Fruit fly (Drosophila melanogaster) whole organism, wandering third instar larva: Measurements from ENCODE around the gene VhaM9.7-c.
A peak's percentile ranks its signal among the peaks of the same experiment; 100 is the strongest.

Experiments used
- CG32264 ChIP-seq: fragments of 200-800 bp; sonication (Bioruptor generic); optimal IDR thresholded peaks from 2 replicates; lab custom pipeline; 2016; ENCODE audit warnings: missing biosample characterization, missing genetic modification characterization
- CG9705 ChIP-seq: fragments of 200-800 bp; sonication (Bioruptor generic); optimal IDR thresholded peaks from 2 replicates; lab custom pipeline; 2018; ENCODE audit warnings: missing biosample characterization, mild to moderate bottlenecking, missing genetic modification characterization
- CrebA ChIP-seq: fragments of 200-800 bp; sonication (Bioruptor generic); optimal IDR thresholded peaks from 2 replicates; lab custom pipeline; 2016; ENCODE audit warnings: missing biosample characterization, mild to moderate bottlenecking, missing genetic modification characterization, borderline replicate concordance
- Dfd ChIP-seq: fragments of >200 bp; optimal IDR thresholded peaks from 2 replicates; lab custom pipeline; 2017; ENCODE audit warnings: missing biosample characterization, missing genetic modification characterization
- Dif ChIP-seq: fragments of 200-275, 200-300 bp; sonication (Bioruptor generic); optimal IDR thresholded peaks from 2 replicates; lab custom pipeline; 2018; ENCODE audit warnings: missing biosample characterization, missing genetic modification characterization; ENCODE audit not compliant: partially characterized antibody
- GATAd ChIP-seq: sonication (Bioruptor generic); optimal IDR thresholded peaks from 2 replicates; lab custom pipeline; 2016; ENCODE audit warnings: missing biosample characterization, missing genetic modification characterization
- HLH106 ChIP-seq: fragments of 200-800 bp; optimal IDR thresholded peaks from 3 replicates; lab custom pipeline; 2019; ENCODE audit warnings: missing biosample characterization, mild to moderate bottlenecking, missing genetic modification characterization, moderate library complexity
- Hnf4 ChIP-seq: fragments of 200-800 bp; sonication (Bioruptor generic); optimal IDR thresholded peaks from 2 replicates; lab custom pipeline; 2016; ENCODE audit warnings: missing biosample characterization, mild to moderate bottlenecking, missing genetic modification characterization
- Hr78 ChIP-seq: fragments of >200 bp; optimal IDR thresholded peaks from 2 replicates; lab custom pipeline; 2017; ENCODE audit warnings: missing biosample characterization, missing genetic modification characterization
- Hr83 ChIP-seq: fragments of 200-300 bp; sonication (Bioruptor generic); optimal IDR thresholded peaks from 2 replicates; lab custom pipeline; 2016; ENCODE audit warnings: missing biosample characterization, mild to moderate bottlenecking, missing genetic modification characterization, moderate library complexity; ENCODE audit not compliant: poor library complexity, severe bottlenecking
- Mio ChIP-seq: sonication (Bioruptor generic); optimal IDR thresholded peaks from 2 replicates; lab custom pipeline; 2016; ENCODE audit warnings: missing biosample characterization, missing genetic modification characterization
- N ChIP-seq: fragments of >200 bp; optimal IDR thresholded peaks from 2 replicates; lab custom pipeline; 2018; ENCODE audit warnings: missing biosample characterization, missing external identifiers, missing genetic modification characterization
- OdsH ChIP-seq: fragments of 200-800 bp; sonication (Bioruptor generic); optimal IDR thresholded peaks from 2 replicates; lab custom pipeline; 2016; ENCODE audit warnings: missing biosample characterization, mild to moderate bottlenecking, missing genetic modification characterization
- Rel ChIP-seq, 2 experiments: fragments of 200-800 bp; sonication (Bioruptor generic) in 1 of 2; optimal IDR thresholded peaks; 2 replicates in 1 of 2; 3 replicates in 1 of 2; lab custom pipeline; 2016 to 2019; ENCODE audit warnings: mild to moderate bottlenecking in 2 of 2, missing biosample characterization in 2 of 2, missing genetic modification characterization in 2 of 2, moderate library complexity in 1 of 2
- Sp1 ChIP-seq: fragments of 200-800 bp; sonication (Bioruptor generic); optimal IDR thresholded peaks from 3 replicates; lab custom pipeline; 2019; ENCODE audit warnings: missing biosample characterization, mild to moderate bottlenecking, missing genetic modification characterization, moderate library complexity
- Vsx2 ChIP-seq: fragments of 200-300, 225-300 bp; sonication (Bioruptor generic); optimal IDR thresholded peaks from 2 replicates; lab custom pipeline; 2018; ENCODE audit warnings: missing biosample characterization, missing genetic modification characterization; ENCODE audit not compliant: partially characterized antibody
- br ChIP-seq: fragments of 200-800 bp; sonication (Bioruptor generic); optimal IDR thresholded peaks from 2 replicates; lab custom pipeline; 2016; ENCODE audit warnings: missing biosample characterization, missing genetic modification characterization
- brk ChIP-seq: fragments of 200-800 bp; sonication (Bioruptor generic); optimal IDR thresholded peaks from 2 replicates; lab custom pipeline; 2016; ENCODE audit warnings: missing biosample characterization, mild to moderate bottlenecking, missing genetic modification characterization
- dl ChIP-seq, 2 experiments: fragments of 175-275, 200-275 bp in 1 of 2; fragments of 200-275 bp in 1 of 2; sonication (Bioruptor generic); optimal IDR thresholded peaks; lab custom pipeline; 2018; ENCODE audit warnings: mild to moderate bottlenecking in 2 of 2, missing biosample characterization in 2 of 2, missing genetic modification characterization in 2 of 2, moderate library complexity in 2 of 2; ENCODE audit not compliant: partially characterized antibody in 2 of 2, insufficient read depth in 1 of 2
- dmrt93B ChIP-seq: fragments of 200-800 bp; sonication (Bioruptor generic); optimal IDR thresholded peaks from 2 replicates; lab custom pipeline; 2018; ENCODE audit warnings: missing biosample characterization, mild to moderate bottlenecking, missing genetic modification characterization
- dsf ChIP-seq: sonication (Bioruptor generic); optimal IDR thresholded peaks from 2 replicates; lab custom pipeline; 2016; ENCODE audit warnings: missing biosample characterization, missing genetic modification characterization, borderline replicate concordance
- ey ChIP-seq: fragments of 200-800 bp; sonication (Bioruptor generic); optimal IDR thresholded peaks from 2 replicates; lab custom pipeline; 2016; ENCODE audit warnings: missing biosample characterization, missing genetic modification characterization
- foxo ChIP-seq, 2 experiments: fragments of 200-800 bp; sonication (Bioruptor generic); optimal IDR thresholded peaks; 2 replicates in 1 of 2; 3 replicates in 1 of 2; lab custom pipeline; 2016 to 2017; ENCODE audit warnings: missing biosample characterization in 2 of 2, missing genetic modification characterization in 2 of 2
- fru ChIP-seq: fragments of 200-800 bp; sonication (Bioruptor generic); optimal IDR thresholded peaks from 3 replicates; lab custom pipeline; 2016; ENCODE audit warnings: missing biosample characterization, mild to moderate bottlenecking, missing genetic modification characterization
- h ChIP-seq: fragments of 200-800 bp; sonication (Bioruptor generic); optimal IDR thresholded peaks from 3 replicates; lab custom pipeline; 2016; ENCODE audit warnings: missing biosample characterization, mild to moderate bottlenecking, missing genetic modification characterization
- jim ChIP-seq: fragments of 175-275, 200-325 bp; sonication (Bioruptor generic); optimal IDR thresholded peaks from 2 replicates; lab custom pipeline; 2016; ENCODE audit warnings: missing biosample characterization, mild to moderate bottlenecking, missing genetic modification characterization
- psq ChIP-seq: fragments of 200-800 bp; sonication (Bioruptor generic); optimal IDR thresholded peaks from 3 replicates; lab custom pipeline; 2017; ENCODE audit warnings: missing biosample characterization, mild to moderate bottlenecking, missing genetic modification characterization, moderate library complexity
- rgr ChIP-seq: fragments of 200-800 bp; sonication (Bioruptor generic); optimal IDR thresholded peaks from 3 replicates; lab custom pipeline; 2016; ENCODE audit warnings: missing biosample characterization, mild to moderate bottlenecking, missing genetic modification characterization
- sage ChIP-seq: fragments of 200-800 bp; sonication (Bioruptor generic); optimal IDR thresholded peaks from 2 replicates; lab custom pipeline; 2016; ENCODE audit warnings: missing biosample characterization, mild to moderate bottlenecking, missing genetic modification characterization
- sv ChIP-seq: fragments of 200-800 bp; sonication (Bioruptor generic); optimal IDR thresholded peaks from 3 replicates; lab custom pipeline; 2016; ENCODE audit warnings: missing biosample characterization, missing genetic modification characterization
- woc ChIP-seq: sonication (Bioruptor generic); optimal IDR thresholded peaks from 2 replicates; lab custom pipeline; 2016; ENCODE audit warnings: missing biosample characterization, mild to moderate bottlenecking, missing genetic modification characterization

VhaM9.7-c gene

DNA sequence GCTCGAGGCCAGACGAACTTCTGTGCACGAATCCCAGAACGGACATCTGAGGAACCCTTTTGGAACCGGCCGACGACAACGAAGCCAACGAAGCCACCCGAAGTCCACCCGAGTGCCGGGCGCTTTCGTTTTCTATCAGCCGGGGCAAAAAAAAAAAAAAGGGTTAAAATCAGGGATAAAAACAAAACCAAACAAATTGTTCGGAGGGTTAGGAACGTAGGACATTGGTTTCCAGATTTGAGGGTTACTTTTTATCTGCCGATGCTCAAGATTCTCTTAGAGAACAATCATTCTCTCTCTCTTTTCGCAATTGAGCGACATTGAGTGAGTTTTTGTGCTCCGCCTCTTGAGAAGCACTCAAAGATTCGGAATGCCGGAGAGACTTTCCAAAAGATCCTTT lies 25.7 kb downstream of the VhaM9.7-c start, which contains the start of gene nab:
nab (minus strand) TSS at position 7 of the 400 bp plus-strand sequence.
- TF ChIP-seq dmrt93B (GFP tag; lab: Kevin White, UChicago) (no peak), CrebA (GFP tag; lab: Kevin White, UChicago) (peak; percentile 62), Sp1 (GFP tag; lab: Kevin White, UChicago) (peak; percentile 44)

DNA sequence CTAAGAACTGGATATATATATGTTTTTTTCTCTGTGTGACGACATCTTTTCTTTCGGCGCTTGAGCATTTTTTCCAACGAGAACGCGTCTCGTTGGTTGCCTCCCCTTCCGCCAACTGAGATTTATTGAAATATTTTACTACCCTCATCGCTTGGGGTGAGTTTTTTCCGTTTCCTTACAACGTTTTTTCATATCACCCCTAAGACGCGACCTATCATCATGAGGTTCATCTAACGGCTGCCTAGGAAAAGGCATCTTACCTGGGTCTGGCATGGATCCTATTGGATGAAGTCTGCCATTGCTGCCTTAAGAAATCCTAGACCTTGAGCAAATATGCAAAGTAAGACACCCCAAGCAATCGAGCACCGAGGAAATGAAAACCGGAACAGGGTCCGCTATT lies 27.4 kb downstream of the VhaM9.7-c start:
- TF ChIP-seq dmrt93B (GFP tag; lab: Kevin White, UChicago): no peak
- no peak for TF ChIP-seq OdsH (GFP tag; lab: Kevin White, UChicago)
- no peak for TF ChIP-seq woc (GFP tag; lab: Kevin White, UChicago)
- TF ChIP-seq brk (GFP tag; lab: Kevin White, UChicago): no peak
- TF ChIP-seq rgr (GFP tag; lab: Kevin White, UChicago): no peak
- TF ChIP-seq HLH106 (tag; lab: Kevin White, UChicago): no peak
- no peak for TF ChIP-seq Mio (GFP tag; lab: Kevin White, UChicago)
- TF ChIP-seq dsf (GFP tag; lab: Kevin White, UChicago): no peak

DNA sequence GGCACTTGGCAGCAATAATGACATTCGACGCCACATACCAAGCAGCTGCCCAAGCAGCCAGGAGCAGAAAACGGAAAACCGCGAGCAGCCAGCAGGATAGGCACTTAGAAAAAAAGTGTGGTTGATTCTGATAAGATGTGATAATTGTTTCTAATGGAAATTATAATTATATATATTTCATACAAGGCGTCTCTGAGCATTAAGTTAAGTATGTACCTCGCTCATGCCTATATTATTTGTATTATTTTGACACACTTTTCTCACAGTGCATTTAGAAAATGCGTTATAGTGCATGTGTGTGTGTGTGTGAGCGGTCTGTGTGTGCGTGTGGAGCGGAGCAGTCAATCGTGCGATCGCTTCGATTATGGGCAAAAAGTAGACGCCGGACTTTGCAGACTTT lies 28.3 kb downstream of the VhaM9.7-c start:
- TF ChIP-seq rgr (GFP tag; lab: Kevin White, UChicago) (peak; percentile 75), woc (GFP tag; lab: Kevin White, UChicago) (peak; percentile 19), sv (GFP tag; lab: Kevin White, UChicago) (no peak), ey (GFP tag; lab: Kevin White, UChicago) (peak; percentile 61), Dif (no peak), jim (GFP tag; lab: Kevin White, UChicago) (no peak), sage (GFP tag; lab: Kevin White, UChicago) (peak; percentile 40), CG9705 (peak; percentile 38), fru (GFP tag; lab: Kevin White, UChicago) (peak; percentile 67), h (GFP tag; lab: Kevin White, UChicago) (peak; percentile 76), dmrt93B (GFP tag; lab: Kevin White, UChicago) (peak; percentile 34), CrebA (GFP tag; lab: Kevin White, UChicago) (no peak), N (no peak), brk (GFP tag; lab: Kevin White, UChicago) (peak; percentile 60), br (GFP tag; lab: Kevin White, UChicago) (peak; percentile 54), GATAd (no peak), OdsH (GFP tag; lab: Kevin White, UChicago) (peak; percentile 49), Hnf4 (GFP tag; lab: Kevin White, UChicago) (peak; percentile 37), Sp1 (GFP tag; lab: Kevin White, UChicago) (peak; percentile 72), psq (GFP tag; lab: Kevin White, UChicago) (peak; percentile 38), HLH106 (tag; lab: Kevin White, UChicago) (peak; percentile 78), foxo (GFP tag; optimal IDR thresholded peaks at IDR 0.05; lab: Kevin White, UChicago) (peak in 1 of 2 experiments; percentile 70)

DNA sequence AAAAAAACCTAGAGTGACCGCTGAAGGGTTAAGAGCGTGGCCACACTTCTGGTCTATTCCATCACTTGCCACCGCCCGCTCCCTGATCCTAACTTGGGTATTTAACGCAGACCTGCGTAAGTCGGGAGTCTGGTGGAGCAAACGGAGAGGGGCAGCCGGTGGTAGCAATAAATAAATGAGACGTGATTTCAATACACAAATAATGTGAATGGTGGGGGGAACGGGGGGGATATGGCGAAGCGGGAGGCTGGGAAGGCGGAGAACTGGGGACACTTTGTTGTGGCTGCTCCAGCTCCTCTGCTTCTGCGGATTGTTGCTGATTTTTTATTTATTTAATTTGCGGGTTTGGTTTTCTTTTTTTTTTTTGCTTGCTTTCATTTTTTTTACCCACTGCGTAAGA lies 28.8 kb downstream of the VhaM9.7-c start:
- no peak for TF ChIP-seq foxo (GFP tag; optimal IDR thresholded peaks at IDR 0.05; lab: Kevin White, UChicago)
- TF ChIP-seq rgr (GFP tag; lab: Kevin White, UChicago): no peak
- TF ChIP-seq dsf (GFP tag; lab: Kevin White, UChicago): no peak
- no peak for TF ChIP-seq dmrt93B (GFP tag; lab: Kevin White, UChicago)
- TF ChIP-seq jim (GFP tag; lab: Kevin White, UChicago): no peak
- TF ChIP-seq CG32264 (GFP tag; lab: Kevin White, UChicago): no peak
- TF ChIP-seq Dif: no peak
- TF ChIP-seq brk (GFP tag; lab: Kevin White, UChicago): no peak
- TF ChIP-seq Hr83 (GFP tag; lab: Kevin White, UChicago): no peak
- TF ChIP-seq Hr78: no peak
- no peak for TF ChIP-seq dl (GFP tag; optimal IDR thresholded peaks at IDR 0.05; lab: Kevin White, UChicago; ENCODE audit: insufficient read depth in 1 of 2, partially characterized antibody in 2 of 2)
- TF ChIP-seq N: no peak
- TF ChIP-seq, all 38 proteins: peak for 0

DNA sequence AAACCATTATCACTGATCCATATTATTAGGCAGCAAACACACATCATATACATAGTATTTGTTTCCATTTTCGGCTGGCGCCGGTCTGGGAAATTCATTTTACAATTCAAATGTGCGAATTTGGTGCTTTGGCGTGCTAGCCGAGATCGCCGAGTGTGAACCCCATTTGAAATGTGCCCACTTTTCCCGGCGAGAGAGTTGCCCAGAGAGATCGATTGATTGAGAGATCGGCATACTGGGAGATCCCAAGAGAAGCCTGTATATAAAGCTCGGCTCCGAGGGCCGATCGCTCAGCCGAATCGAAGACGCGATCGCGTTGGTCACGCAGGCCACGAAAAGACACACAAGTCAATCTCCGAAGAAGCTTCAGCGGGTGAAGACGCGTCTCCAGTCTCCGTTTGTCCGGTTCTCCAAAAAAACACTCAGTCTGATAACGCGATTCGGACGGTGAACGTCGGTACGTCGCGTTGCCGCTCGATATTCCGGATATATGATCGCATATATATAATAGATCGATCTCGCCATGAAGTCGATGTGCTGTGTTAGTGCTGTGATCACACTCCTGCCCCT lies 38.2 kb downstream of the VhaM9.7-c start, which contains the start of gene CG1299:
CG1299 (plus strand) TSS at position 291 of the 570 bp plus-strand sequence.
- TF ChIP-seq Dif (peak; percentile 35), jim (GFP tag; lab: Kevin White, UChicago) (peak; percentile 13), dl (GFP tag; optimal IDR thresholded peaks at IDR 0.05; lab: Kevin White, UChicago; ENCODE audit: insufficient read depth in 1 of 2, partially characterized antibody in 2 of 2) (peak in 1 of 2 experiments; percentile 44), Dfd (GFP tag; lab: Kevin White, UChicago) (no peak), Hr78 (no peak), sage (GFP tag; lab: Kevin White, UChicago) (no peak), Mio (GFP tag; lab: Kevin White, UChicago) (no peak), Hnf4 (GFP tag; lab: Kevin White, UChicago) (no peak), h (GFP tag; lab: Kevin White, UChicago) (peak; percentile 20), fru (GFP tag; lab: Kevin White, UChicago) (peak; percentile 24), psq (GFP tag; lab: Kevin White, UChicago) (no peak), N (no peak), br (GFP tag; lab: Kevin White, UChicago) (peak; percentile 9), Vsx2 (GFP tag; lab: Kevin White, UChicago) (peak; percentile 10), dmrt93B (GFP tag; lab: Kevin White, UChicago) (no peak), Rel (GFP tag; optimal IDR thresholded peaks at IDR 0.05; lab: Kevin White, UChicago) (no peak), Rel (tag; optimal IDR thresholded peaks at IDR 0.05; lab: Kevin White, UChicago) (peak; percentile 93)
